Fruit fly (Drosophila melanogaster) whole organism, embryonic: ENCODE results near the gene Hip14.

Experiments
- Ada2b ChIP-seq: fragments of 200-800 bp; sonication (Bioruptor generic); IDR thresholded peaks from 2 replicates; pipeline ENCODE4 v1.3.6; 2022; ENCODE audit warnings: missing biosample characterization, missing genetic modification characterization
- Awh ChIP-seq: fragments of 200-800 bp; sonication (Bioruptor generic); IDR thresholded peaks from 2 replicates; pipeline ENCODE4, ENCODE4 v1.3.6; 2022; ENCODE audit warnings: missing biosample characterization, missing genetic modification characterization
- C15 ChIP-seq: fragments of 200-800 bp; sonication (Bioruptor generic); IDR thresholded peaks from 3 replicates; pipeline ENCODE4 v1.3.6; 2022; ENCODE audit warnings: missing biosample characterization, missing genetic modification characterization
- CG10274 ChIP-seq: fragments of 200-800 bp; sonication (Bioruptor generic); optimal IDR thresholded peaks from 3 replicates; lab custom pipeline; 2017; ENCODE audit warnings: missing biosample characterization, mild to moderate bottlenecking, missing genetic modification characterization
- CG10565 ChIP-seq: fragments of 200-800 bp; sonication (Bioruptor generic); optimal IDR thresholded peaks from 3 replicates; lab custom pipeline; 2016; ENCODE audit warnings: missing biosample characterization, mild to moderate bottlenecking, missing genetic modification characterization
- CG12104 ChIP-seq: fragments of 200-800 bp; sonication (Bioruptor generic); optimal IDR thresholded peaks from 3 replicates; lab custom pipeline; 2016; ENCODE audit warnings: missing biosample characterization, missing genetic modification characterization
- CG1233 ChIP-seq: fragments of 200-800 bp; sonication (Bioruptor generic); optimal IDR thresholded peaks from 4 replicates; lab custom pipeline; 2018; ENCODE audit warnings: missing biosample characterization, mild to moderate bottlenecking, missing genetic modification characterization
- CG13775 ChIP-seq: fragments of 200-800 bp; sonication (Bioruptor generic); optimal IDR thresholded peaks from 3 replicates; lab custom pipeline; 2017; ENCODE audit warnings: missing biosample characterization, mild to moderate bottlenecking, missing genetic modification characterization
- CG1603 ChIP-seq: fragments of 200-800 bp; sonication (Bioruptor generic); optimal IDR thresholded peaks from 2 replicates; lab custom pipeline; 2019; ENCODE audit warnings: missing biosample characterization, mild to moderate bottlenecking, missing genetic modification characterization, moderate library complexity
- CG18011 ChIP-seq: fragments of 200-800 bp; sonication (Bioruptor generic); optimal IDR thresholded peaks from 2 replicates; lab custom pipeline; 2017; ENCODE audit warnings: missing biosample characterization, missing genetic modification characterization, mild to moderate bottlenecking, moderate library complexity, missing genotype
- CG18262 ChIP-seq: fragments of 200-800 bp; optimal IDR thresholded peaks from 3 replicates; lab custom pipeline; 2019; ENCODE audit warnings: missing biosample characterization, mild to moderate bottlenecking, missing genetic modification characterization, moderate library complexity
- CG18599 ChIP-seq: fragments of 200-800 bp; sonication (Bioruptor generic); optimal IDR thresholded peaks from 3 replicates; lab custom pipeline; 2017; ENCODE audit warnings: missing biosample characterization, missing genetic modification characterization, mild to moderate bottlenecking, moderate library complexity, missing genetic modification reagents
- CG31224 ChIP-seq: fragments of 200-800 bp; sonication (Bioruptor generic); IDR thresholded peaks from 2 replicates; pipeline ENCODE4 v1.3.6; 2022; ENCODE audit warnings: missing biosample characterization, missing genetic modification characterization
- CG31388 ChIP-seq: fragments of 200-800 bp; sonication (Bioruptor generic); optimal IDR thresholded peaks from 2 replicates; lab custom pipeline; 2016; ENCODE audit warnings: missing biosample characterization, missing genetic modification characterization
- CG32767 ChIP-seq: fragments of 200-800 bp; sonication (Bioruptor generic); IDR thresholded peaks from 2 replicates; pipeline ENCODE4 v1.3.6; 2022; ENCODE audit warnings: missing biosample characterization, missing genetic modification characterization
- CG34376 ChIP-seq: fragments of 200-800 bp; sonication (Bioruptor generic); optimal IDR thresholded peaks from 2 replicates; lab custom pipeline; 2018; ENCODE audit warnings: missing biosample characterization, mild to moderate bottlenecking, missing genetic modification characterization
- CG3726 ChIP-seq: fragments of 200-800 bp; sonication (Bioruptor generic); IDR thresholded peaks from 3 replicates; pipeline ENCODE4, ENCODE4 v1.3.6; 2022; ENCODE audit warnings: missing biosample characterization, missing genetic modification characterization
- CG3847 ChIP-seq: fragments of 200-800 bp; sonication (Bioruptor generic); IDR thresholded peaks from 2 replicates; pipeline ENCODE4 v1.3.6; 2022; ENCODE audit warnings: missing biosample characterization, missing genetic modification characterization
- CG4328 ChIP-seq: fragments of 200-800 bp; sonication (Bioruptor generic); optimal IDR thresholded peaks from 3 replicates; lab custom pipeline; 2017; ENCODE audit warnings: missing biosample characterization, missing genetic modification reagents, missing genetic modification characterization
- CG4424 ChIP-seq: fragments of 200-800 bp; sonication (Bioruptor generic); optimal IDR thresholded peaks from 3 replicates; lab custom pipeline; 2016; ENCODE audit warnings: missing biosample characterization, missing genetic modification characterization
- CG6683 ChIP-seq: fragments of 200-800 bp; sonication (Bioruptor generic); optimal IDR thresholded peaks from 2 replicates; lab custom pipeline; 2017; ENCODE audit warnings: missing biosample characterization, mild to moderate bottlenecking, missing genetic modification characterization, missing genetic modification reagents
- CG6813 ChIP-seq: fragments of 200-800 bp; sonication (Bioruptor generic); optimal IDR thresholded peaks from 2 replicates; lab custom pipeline; 2017; ENCODE audit warnings: missing biosample characterization, missing genetic modification characterization, mild to moderate bottlenecking, moderate library complexity, missing genetic modification reagents
- CG7372 ChIP-seq: fragments of 200-800 bp; sonication (Bioruptor generic); IDR thresholded peaks from 2 replicates; pipeline ENCODE4 v1.3.6; 2022; ENCODE audit warnings: missing biosample characterization, missing genetic modification characterization
- CG8388 ChIP-seq: fragments of 200-800 bp; sonication (Bioruptor generic); optimal IDR thresholded peaks from 2 replicates; lab custom pipeline; 2019; ENCODE audit warnings: missing biosample characterization, mild to moderate bottlenecking, missing genetic modification characterization, moderate library complexity
- CG8924 ChIP-seq: fragments of 200-800 bp; optimal IDR thresholded peaks from 3 replicates; lab custom pipeline; 2019; ENCODE audit warnings: missing biosample characterization, mild to moderate bottlenecking, missing genetic modification characterization, moderate library complexity
- CG9817 ChIP-seq: fragments of 200-800 bp; sonication (Bioruptor generic); optimal IDR thresholded peaks from 2 replicates; lab custom pipeline; 2018; ENCODE audit warnings: missing biosample characterization, mild to moderate bottlenecking, missing genetic modification characterization, moderate library complexity
- CoRest ChIP-seq: fragments of 200-800 bp; sonication (Bioruptor generic); optimal IDR thresholded peaks from 3 replicates; lab custom pipeline; 2018; ENCODE audit warnings: missing biosample characterization, mild to moderate bottlenecking, missing genetic modification characterization, moderate library complexity
- Dek ChIP-seq: fragments of 200-800 bp; sonication (Bioruptor generic); optimal IDR thresholded peaks from 3 replicates; lab custom pipeline; 2019; ENCODE audit warnings: missing biosample characterization, mild to moderate bottlenecking, missing genetic modification characterization, moderate library complexity
- Doc3 ChIP-seq: fragments of 200-800 bp; sonication (Bioruptor generic); IDR thresholded peaks from 3 replicates; pipeline ENCODE4 v1.3.6; 2022; ENCODE audit warnings: missing biosample characterization, missing genetic modification characterization; ENCODE audit not compliant: partially characterized antibody
- HLH3B ChIP-seq: fragments of 200-800 bp; sonication (Bioruptor generic); IDR thresholded peaks from 2 replicates; pipeline ENCODE4 v1.3.6; 2022; ENCODE audit warnings: missing biosample characterization, missing genetic modification characterization
- HLH4C ChIP-seq: fragments of 200-800 bp; sonication (Bioruptor generic); IDR thresholded peaks from 3 replicates; pipeline ENCODE4 v1.3.6; 2022; ENCODE audit warnings: missing biosample characterization, missing genetic modification characterization; ENCODE audit not compliant: partially characterized antibody
- HmgZ ChIP-seq: fragments of 200-800 bp; sonication (Bioruptor generic); optimal IDR thresholded peaks from 2 replicates; lab custom pipeline; 2018; ENCODE audit warnings: missing biosample characterization, mild to moderate bottlenecking, missing genetic modification characterization
- Hmr ChIP-seq: fragments of 200-800 bp; sonication (Bioruptor generic); optimal IDR thresholded peaks from 3 replicates; lab custom pipeline; 2017; ENCODE audit warnings: mild to moderate bottlenecking, missing biosample characterization, missing genetic modification reagents, missing genetic modification characterization
- Hr78 ChIP-seq, 2 experiments: fragments of 200-800 bp in 1 of 2; fragments of >200 bp in 1 of 2; sonication (Bioruptor generic) in 1 of 2; optimal IDR thresholded peaks; 2 replicates each; lab custom pipeline; 2017 to 2019; ENCODE audit warnings: missing biosample characterization in 2 of 2, missing genetic modification characterization in 2 of 2, mild to moderate bottlenecking in 1 of 2, moderate library complexity in 1 of 2
- Xbp1 ChIP-seq: fragments of 200-800 bp; sonication (Bioruptor generic); optimal IDR thresholded peaks from 3 replicates; lab custom pipeline; 2016; ENCODE audit warnings: missing biosample characterization, mild to moderate bottlenecking, missing genetic modification characterization
- bsh ChIP-seq, 2 experiments: fragments of 200-800 bp; sonication (Bioruptor generic); optimal IDR thresholded peaks; 2 replicates each; lab custom pipeline; 2017 to 2018; ENCODE audit warnings: mild to moderate bottlenecking in 2 of 2, missing biosample characterization in 2 of 2, missing genetic modification characterization in 2 of 2, moderate library complexity in 1 of 2
- caup ChIP-seq: fragments of 200-800 bp; sonication (Bioruptor generic); optimal IDR thresholded peaks from 3 replicates; lab custom pipeline; 2017; ENCODE audit warnings: missing biosample characterization, mild to moderate bottlenecking, missing genetic modification characterization, moderate library complexity; ENCODE audit not compliant: severe bottlenecking
- cg ChIP-seq: fragments of 200-800 bp; sonication (Bioruptor generic); optimal IDR thresholded peaks from 3 replicates; lab custom pipeline; 2019; ENCODE audit warnings: missing biosample characterization, mild to moderate bottlenecking, missing genetic modification characterization, moderate library complexity
- esg ChIP-seq: fragments of 200-800 bp; sonication (Bioruptor generic); conservative IDR thresholded peaks from 2 replicates; pipeline ENCODE4 v1.3.6; 2022; ENCODE audit warnings: missing biosample characterization, missing genetic modification characterization
- eyg ChIP-seq: fragments of 200-800 bp; sonication (Bioruptor generic); optimal IDR thresholded peaks from 3 replicates; lab custom pipeline; 2016; ENCODE audit warnings: missing biosample characterization, missing genetic modification characterization
- knrl ChIP-seq: fragments of 200-800 bp; sonication (Bioruptor generic); IDR thresholded peaks from 3 replicates; pipeline ENCODE4 v1.3.6; 2022; ENCODE audit warnings: missing biosample characterization, missing genetic modification characterization; ENCODE audit not compliant: partially characterized antibody
- mld ChIP-seq: fragments of 200-800 bp; sonication (Bioruptor generic); IDR thresholded peaks from 3 replicates; pipeline ENCODE4 v1.3.6; 2022; ENCODE audit warnings: missing biosample characterization, missing genetic modification characterization; ENCODE audit not compliant: partially characterized antibody
- nau ChIP-seq: fragments of 200-800 bp; sonication (Bioruptor generic); optimal IDR thresholded peaks from 3 replicates; lab custom pipeline; 2017; ENCODE audit warnings: missing biosample characterization, mild to moderate bottlenecking, missing genetic modification characterization, missing genetic modification reagents
- nerfin-1 ChIP-seq: fragments of 200-800 bp; sonication (Bioruptor generic); optimal IDR thresholded peaks from 3 replicates; lab custom pipeline; 2019; ENCODE audit warnings: missing biosample characterization, mild to moderate bottlenecking, missing genetic modification characterization, moderate library complexity
- pfk ChIP-seq: fragments of 200-800 bp; sonication (Bioruptor generic); optimal IDR thresholded peaks from 2 replicates; lab custom pipeline; 2018; ENCODE audit warnings: missing biosample characterization, mild to moderate bottlenecking, missing genetic modification characterization, moderate library complexity
- psq ChIP-seq: fragments of 200-800 bp; sonication (Bioruptor generic); optimal IDR thresholded peaks from 2 replicates; lab custom pipeline; 2017; ENCODE audit warnings: missing biosample characterization, missing genetic modification characterization
- twi ChIP-seq: fragments of 200-800 bp; optimal IDR thresholded peaks from 2 replicates; lab custom pipeline; 2019; ENCODE audit warnings: missing biosample characterization, mild to moderate bottlenecking, missing genetic modification characterization, moderate library complexity

The Hip14 gene

dm6 chr3L:15999358-16000005 is 11.4 kb downstream of the Hip14 start (continued):
- TF ChIP-seq CoRest (tag; lab: Kevin White, UChicago) (peak; percentile 32), CG31224 (GFP tag; lab: Robert Waterston, UW) (peak; percentile 49; the same call in 1 of the 2 replicates), pfk (GFP tag; lab: Kevin White, UChicago) (peak; percentile 35), knrl (no peak), CG4424 (peak; percentile 12), CG18011 (GFP tag; lab: Kevin White, UChicago) (peak; percentile 37), CG6683 (peak; percentile 16), CG8924 (peak; percentile 53), Hr78 (GFP tag; optimal IDR thresholded peaks at IDR 0.05; lab: Kevin White, UChicago) (peak in 1 of 2 experiments; percentile 41), cg (GFP tag; lab: Kevin White, UChicago) (peak; percentile 14), CG31388 (no peak), CG4328 (GFP tag; lab: Kevin White, UChicago) (peak; percentile 20), CG10565 (GFP tag; lab: Kevin White, UChicago) (no peak), HLH3B (GFP tag; lab: Robert Waterston, UW) (peak; percentile 40; the same call in 1 of the 2 replicates), HmgZ (peak; percentile 43), nerfin-1 (tag; lab: Kevin White, UChicago) (peak; percentile 10), HLH4C (GFP tag; lab: Robert Waterston, UW) (no peak), CG1233 (GFP tag; lab: Kevin White, UChicago) (peak; percentile 53), Xbp1 (GFP tag; lab: Kevin White, UChicago) (peak; percentile 16), Awh (GFP tag; lab: Robert Waterston, UW) (no peak), CG1603 (tag; lab: Kevin White, UChicago) (peak; percentile 25), CG13775 (GFP tag; lab: Kevin White, UChicago) (peak; percentile 9), CG32767 (GFP tag; lab: Robert Waterston, UW) (0 out of 2 replicates have a peak, but pooled peaks have one; percentile 28), mld (no peak), bsh (GFP tag; optimal IDR thresholded peaks at IDR 0.05; lab: Kevin White, UChicago) (peak in 1 of 2 experiments; percentile 53), CG7372 (no peak), nau (peak; percentile 22), Dek (tag; lab: Kevin White, UChicago) (peak; percentile 23), CG12104 (GFP tag; lab: Kevin White, UChicago) (peak; percentile 3), CG3726 (GFP tag; lab: Robert Waterston, UW) (no peak), C15 (0 out of 3 replicates have a peak, but pooled peaks have one; percentile 51), CG8388 (peak; percentile 48), psq (GFP tag; lab: Kevin White, UChicago) (peak; percentile 1), Hmr (peak; percentile 50), CG6813 (GFP tag; lab: Kevin White, UChicago) (no peak), twi (tag; lab: Kevin White, UChicago) (peak; percentile 7), CG18599 (peak; percentile 47), Doc3 (GFP tag; lab: Robert Waterston, UW) (no peak), esg (GFP tag; lab: Robert Waterston, UW) (0 out of 2 replicates have a peak, but pooled peaks have one; percentile 13), CG18262 (peak; percentile 40), CG10274 (GFP tag; lab: Kevin White, UChicago) (no peak), CG9817 (tag; lab: Kevin White, UChicago) (peak; percentile 49), caup (GFP tag; lab: Kevin White, UChicago) (peak; percentile 64), CG3847 (GFP tag; lab: Robert Waterston, UW) (no peak; the same call in 1 of the 2 replicates), Ada2b (GFP tag; lab: Robert Waterston, UW) (peak; percentile 45; the same call in 1 of the 2 replicates), CG34376 (GFP tag; lab: Kevin White, UChicago) (peak; percentile 83), eyg (GFP tag; lab: Kevin White, UChicago) (no peak)
